Worm (Caenorhabditis elegans): ENCODE data around the gene alp-1.
A peak's percentile ranks its signal among the peaks of the same experiment; 100 is the strongest.

The alp-1 gene

DNA sequence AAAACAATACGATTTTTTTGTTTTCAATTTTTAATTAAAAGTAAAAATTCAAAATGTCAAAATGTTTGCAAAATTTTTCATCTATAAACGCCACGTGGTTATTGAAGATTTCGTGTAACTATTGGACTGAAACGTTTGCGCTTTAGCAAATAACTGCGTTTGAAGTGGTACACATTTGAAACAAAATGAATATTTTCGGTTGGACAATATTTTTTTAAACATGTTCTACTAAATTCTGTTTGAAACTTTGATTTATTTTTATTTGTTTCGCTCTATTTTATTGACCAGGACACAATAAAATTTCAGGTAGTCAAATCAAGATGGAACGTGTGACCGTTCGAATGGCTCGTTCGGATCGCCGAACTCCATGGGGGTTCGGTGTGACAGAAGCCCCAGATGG lies at the start of gene alp-1:
Gene alp-1, plus strand, starts transcription at position 301 of the 400 bp plus-strand sequence.
- TF ChIP-seq ztf-11 (tag; optimal IDR thresholded peaks at IDR 0.05) (no peak), mab-5 (tag; optimal IDR thresholded peaks at IDR 0.05) (no peak), unc-62 (GFP tag; optimal IDR thresholded peaks at IDR 0.05) (no peak), elt-1 (tag; optimal IDR thresholded peaks at IDR 0.05; ENCODE audit: borderline replicate concordance, insufficient read depth) (no peak), nhr-12 (tag; optimal IDR thresholded peaks at IDR 0.05) (no peak), ceh-43 (GFP tag; optimal IDR thresholded peaks at IDR 0.05) (no peak), lin-32 (GFP tag; optimal IDR thresholded peaks at IDR 0.05) (no peak), ceh-83 (GFP tag; optimal IDR thresholded peaks at IDR 0.05) (no peak), unc-120 (tag; optimal IDR thresholded peaks at IDR 0.05; ENCODE audit: poor library complexity, severe bottlenecking) (no peak), cnd-1 (tag; optimal IDR thresholded peaks at IDR 0.05) (no peak), drap-1 (GFP tag; optimal IDR thresholded peaks at IDR 0.05) (no peak), zip-8 (tag; optimal IDR thresholded peaks at IDR 0.05) (no peak), nhr-28 (tag; optimal IDR thresholded peaks at IDR 0.05) (no peak), ham-2 (GFP tag; optimal IDR thresholded peaks at IDR 0.05) (no peak), mep-1 (tag; optimal IDR thresholded peaks at IDR 0.05) (no peak), nhr-2 (tag; optimal IDR thresholded peaks at IDR 0.05) (no peak), flh-1 (GFP tag; optimal IDR thresholded peaks at IDR 0.05) (no peak), sem-2 (GFP tag; optimal IDR thresholded peaks at IDR 0.05) (no peak)

DNA sequence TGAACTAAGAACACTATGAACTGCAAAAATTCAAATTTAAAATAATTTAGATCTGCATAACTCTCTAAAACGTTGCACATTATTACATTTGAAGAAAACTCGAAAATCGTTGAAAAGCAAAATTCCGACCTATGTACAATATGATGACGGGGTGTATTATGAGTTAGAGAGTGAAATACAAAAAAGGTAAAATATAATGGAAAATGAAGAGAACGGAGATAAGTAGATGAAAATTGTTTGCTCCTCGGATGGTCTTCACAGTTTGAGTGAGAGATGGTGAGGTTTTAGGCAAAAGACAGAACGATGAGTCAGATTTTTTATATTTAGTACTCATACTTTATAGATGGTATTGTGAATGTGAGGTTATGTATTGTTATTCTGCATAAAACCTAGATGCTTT lies 45.0 kb upstream of the alp-1 start:
- no peak for TF ChIP-seq nhr-2 (tag; optimal IDR thresholded peaks at IDR 0.05)
- TF ChIP-seq M03D4.4 (tag; optimal IDR thresholded peaks at IDR 0.05), result no peak
- TF ChIP-seq blmp-1 (tag; optimal IDR thresholded peaks at IDR 0.05), result no peak
- no peak for TF ChIP-seq nhr-76 (tag; optimal IDR thresholded peaks at IDR 0.05)
- no peak for TF ChIP-seq hlh-1 (tag; optimal IDR thresholded peaks at IDR 0.05)
- TF ChIP-seq unc-120 (tag; optimal IDR thresholded peaks at IDR 0.05; ENCODE audit: poor library complexity, severe bottlenecking), result no peak
- TF ChIP-seq lin-13 (tag; optimal IDR thresholded peaks at IDR 0.05), result no peak
- no peak for TF ChIP-seq mab-5 (tag; optimal IDR thresholded peaks at IDR 0.05)

DNA sequence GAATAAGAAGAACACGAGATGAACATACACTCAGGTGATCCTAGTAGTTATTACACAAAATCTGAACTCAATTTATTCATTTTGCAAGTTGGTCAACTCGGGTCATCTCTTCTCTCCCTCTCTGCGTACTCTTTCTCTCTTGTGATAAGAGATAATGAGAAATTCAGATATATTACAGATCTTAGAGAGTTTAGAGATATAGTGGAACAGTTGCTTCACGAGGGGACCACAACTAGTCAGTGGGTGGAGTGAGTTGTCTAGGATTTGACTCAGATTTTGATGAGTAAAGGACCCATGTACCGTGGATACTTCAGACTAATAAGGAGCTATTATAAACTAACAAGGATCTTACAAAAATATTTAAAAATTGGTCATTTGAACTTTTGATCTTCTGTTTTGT lies 38.7 kb upstream of the alp-1 start, which contains the start of gene exc-5:
Gene exc-5, minus strand, starts transcription at position 57 of the 400 bp plus-strand sequence.
- TF ChIP-seq unc-62 (GFP tag; optimal IDR thresholded peaks at IDR 0.05) (peak; percentile 11), hlh-1 (tag; optimal IDR thresholded peaks at IDR 0.05) (peak; percentile 87), tbx-8 (GFP tag; optimal IDR thresholded peaks at IDR 0.05) (no peak), nhr-12 (tag; optimal IDR thresholded peaks at IDR 0.05) (no peak), unc-120 (tag; optimal IDR thresholded peaks at IDR 0.05; ENCODE audit: poor library complexity, severe bottlenecking) (peak; percentile 59)

DNA sequence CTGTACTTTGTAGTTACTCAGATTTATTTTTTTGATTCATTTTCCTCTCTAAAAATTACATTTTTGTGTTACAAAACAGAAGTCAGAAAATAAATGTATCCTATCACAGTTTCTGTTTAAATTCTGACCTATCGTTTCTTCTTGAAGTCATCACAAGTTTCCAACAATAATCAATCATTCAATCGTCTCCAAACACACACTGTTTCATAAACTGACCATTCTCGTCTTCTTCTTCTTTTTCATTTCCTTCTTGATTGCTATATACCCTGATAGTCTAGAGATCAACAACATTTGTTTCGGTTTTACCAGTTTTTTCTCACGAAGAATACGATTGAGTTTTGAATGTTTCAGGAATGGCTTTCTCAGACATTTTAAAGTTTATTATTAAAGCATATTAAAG lies 37.1 kb upstream of the alp-1 start:
- no peak for TF ChIP-seq hlh-1 (tag; optimal IDR thresholded peaks at IDR 0.05)

DNA sequence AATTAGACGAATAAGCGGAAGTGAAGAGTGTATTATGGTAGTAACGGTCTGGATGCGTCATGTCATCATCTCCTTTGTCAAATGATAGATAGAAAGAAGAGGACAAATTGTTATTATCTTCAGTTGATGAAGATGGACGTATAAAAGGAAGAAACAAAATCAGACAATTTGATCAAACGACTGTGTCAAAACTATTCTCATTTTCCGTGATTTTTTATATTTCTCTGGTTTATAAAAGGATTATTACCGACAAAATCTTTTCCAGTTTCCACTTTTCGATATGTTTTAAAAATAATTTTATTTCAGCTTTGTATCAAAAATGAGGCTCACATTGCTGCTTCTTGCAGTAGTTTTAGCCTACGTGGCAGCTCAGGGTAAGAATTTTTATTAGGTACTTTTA lies 36.3 kb upstream of the alp-1 start, which contains the start of gene grsp-2:
Gene grsp-2, plus strand, starts transcription at position 301 of the 400 bp plus-strand sequence.
- TF ChIP-seq nhr-28 (tag; optimal IDR thresholded peaks at IDR 0.05) (no peak), unc-39 (tag; optimal IDR thresholded peaks at IDR 0.05) (no peak), ceh-39 (tag; optimal IDR thresholded peaks at IDR 0.05) (no peak), ces-1 (GFP tag; optimal IDR thresholded peaks at IDR 0.05) (no peak), ztf-11 (tag; optimal IDR thresholded peaks at IDR 0.05) (no peak), cnd-1 (tag; optimal IDR thresholded peaks at IDR 0.05) (no peak), mab-5 (tag; optimal IDR thresholded peaks at IDR 0.05) (no peak), elt-3 (tag; optimal IDR thresholded peaks at IDR 0.05) (no peak), unc-62 (GFP tag; optimal IDR thresholded peaks at IDR 0.05) (no peak), zip-8 (tag; optimal IDR thresholded peaks at IDR 0.05) (no peak), M03D4.4 (tag; optimal IDR thresholded peaks at IDR 0.05) (no peak), nhr-12 (tag; optimal IDR thresholded peaks at IDR 0.05) (no peak), drap-1 (GFP tag; optimal IDR thresholded peaks at IDR 0.05) (no peak), lin-13 (tag; optimal IDR thresholded peaks at IDR 0.05) (no peak), nhr-76 (tag; optimal IDR thresholded peaks at IDR 0.05) (no peak), mep-1 (tag; optimal IDR thresholded peaks at IDR 0.05) (no peak), hlh-1 (tag; optimal IDR thresholded peaks at IDR 0.05) (no peak)

DNA sequence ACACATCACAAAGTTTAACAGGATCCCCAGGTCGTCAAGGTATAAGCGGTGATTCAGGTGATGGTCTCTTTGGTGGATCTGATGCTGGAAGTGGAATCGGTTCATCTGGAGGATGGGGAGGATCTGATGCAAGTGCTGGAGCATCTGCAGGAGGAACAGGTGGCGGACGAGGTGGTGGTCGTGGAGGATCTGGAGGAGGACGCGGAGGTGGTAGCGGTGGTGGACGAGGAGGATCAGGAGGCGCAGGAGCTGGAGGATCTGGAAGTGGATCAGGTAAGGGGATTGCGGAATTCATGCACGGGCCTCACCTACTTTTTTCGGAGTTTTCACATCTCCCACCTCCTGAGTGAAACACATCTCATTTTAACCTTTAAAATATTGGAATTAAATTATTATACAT lies 35.7 kb upstream of the alp-1 start:
- TF ChIP-seq drap-1 (GFP tag; optimal IDR thresholded peaks at IDR 0.05) (no peak), elt-3 (tag; optimal IDR thresholded peaks at IDR 0.05) (no peak), ztf-11 (tag; optimal IDR thresholded peaks at IDR 0.05) (no peak), lin-13 (tag; optimal IDR thresholded peaks at IDR 0.05) (no peak), cnd-1 (tag; optimal IDR thresholded peaks at IDR 0.05) (no peak), sem-2 (GFP tag; optimal IDR thresholded peaks at IDR 0.05) (no peak), ceh-39 (tag; optimal IDR thresholded peaks at IDR 0.05) (no peak), blmp-1 (tag; optimal IDR thresholded peaks at IDR 0.05) (no peak), nhr-28 (tag; optimal IDR thresholded peaks at IDR 0.05) (no peak), lin-32 (GFP tag; optimal IDR thresholded peaks at IDR 0.05) (no peak), pha-4 (tag; optimal IDR thresholded peaks at IDR 0.05) (no peak), flh-1 (GFP tag; optimal IDR thresholded peaks at IDR 0.05) (no peak), nhr-237 (tag; optimal IDR thresholded peaks at IDR 0.05) (no peak), unc-39 (tag; optimal IDR thresholded peaks at IDR 0.05) (no peak)
